Fruit fly (Drosophila melanogaster) whole organism, wandering third instar larva: Measurements from ENCODE around the gene plx.

Experiments used
- Abd-B ChIP-seq: fragments of >200 bp; optimal IDR thresholded peaks from 2 replicates; lab custom pipeline; 2017; ENCODE audit warnings: missing biosample characterization, missing genetic modification characterization
- CG9705 ChIP-seq: fragments of 200-800 bp; sonication (Bioruptor generic); optimal IDR thresholded peaks from 2 replicates; lab custom pipeline; 2018; ENCODE audit warnings: missing biosample characterization, mild to moderate bottlenecking, missing genetic modification characterization
- Dfd ChIP-seq: fragments of >200 bp; optimal IDR thresholded peaks from 2 replicates; lab custom pipeline; 2017; ENCODE audit warnings: missing biosample characterization, missing genetic modification characterization
- Dif ChIP-seq: fragments of 200-275, 200-300 bp; sonication (Bioruptor generic); optimal IDR thresholded peaks from 2 replicates; lab custom pipeline; 2018; ENCODE audit warnings: missing biosample characterization, missing genetic modification characterization; ENCODE audit not compliant: partially characterized antibody
- GATAd ChIP-seq: sonication (Bioruptor generic); optimal IDR thresholded peaks from 2 replicates; lab custom pipeline; 2016; ENCODE audit warnings: missing biosample characterization, missing genetic modification characterization
- HLH106 ChIP-seq: fragments of 200-800 bp; optimal IDR thresholded peaks from 3 replicates; lab custom pipeline; 2019; ENCODE audit warnings: missing biosample characterization, mild to moderate bottlenecking, missing genetic modification characterization, moderate library complexity
- Hnf4 ChIP-seq: fragments of 200-800 bp; sonication (Bioruptor generic); optimal IDR thresholded peaks from 2 replicates; lab custom pipeline; 2016; ENCODE audit warnings: missing biosample characterization, mild to moderate bottlenecking, missing genetic modification characterization
- Hr78 ChIP-seq: fragments of >200 bp; optimal IDR thresholded peaks from 2 replicates; lab custom pipeline; 2017; ENCODE audit warnings: missing biosample characterization, missing genetic modification characterization
- Hr83 ChIP-seq: fragments of 200-300 bp; sonication (Bioruptor generic); optimal IDR thresholded peaks from 2 replicates; lab custom pipeline; 2016; ENCODE audit warnings: missing biosample characterization, mild to moderate bottlenecking, missing genetic modification characterization, moderate library complexity; ENCODE audit not compliant: poor library complexity, severe bottlenecking
- Jra ChIP-seq: sonication (Bioruptor generic); optimal IDR thresholded peaks from 2 replicates; lab custom pipeline; 2016; ENCODE audit warnings: missing biosample characterization, missing genetic modification characterization
- Mio ChIP-seq: sonication (Bioruptor generic); optimal IDR thresholded peaks from 2 replicates; lab custom pipeline; 2016; ENCODE audit warnings: missing biosample characterization, missing genetic modification characterization
- Myc ChIP-seq: fragments of >200 bp; optimal IDR thresholded peaks from 2 replicates; lab custom pipeline; 2017
- N ChIP-seq: fragments of >200 bp; optimal IDR thresholded peaks from 2 replicates; lab custom pipeline; 2018; ENCODE audit warnings: missing biosample characterization, missing external identifiers, missing genetic modification characterization
- Rel ChIP-seq, 2 experiments: fragments of 200-800 bp; sonication (Bioruptor generic) in 1 of 2; optimal IDR thresholded peaks; 2 replicates in 1 of 2; 3 replicates in 1 of 2; lab custom pipeline; 2016 to 2019; ENCODE audit warnings: mild to moderate bottlenecking in 2 of 2, missing biosample characterization in 2 of 2, missing genetic modification characterization in 2 of 2, moderate library complexity in 1 of 2
- Vsx2 ChIP-seq: fragments of 200-300, 225-300 bp; sonication (Bioruptor generic); optimal IDR thresholded peaks from 2 replicates; lab custom pipeline; 2018; ENCODE audit warnings: missing biosample characterization, missing genetic modification characterization; ENCODE audit not compliant: partially characterized antibody
- br ChIP-seq: fragments of 200-800 bp; sonication (Bioruptor generic); optimal IDR thresholded peaks from 2 replicates; lab custom pipeline; 2016; ENCODE audit warnings: missing biosample characterization, missing genetic modification characterization
- brk ChIP-seq: fragments of 200-800 bp; sonication (Bioruptor generic); optimal IDR thresholded peaks from 2 replicates; lab custom pipeline; 2016; ENCODE audit warnings: missing biosample characterization, mild to moderate bottlenecking, missing genetic modification characterization
- dmrt93B ChIP-seq: fragments of 200-800 bp; sonication (Bioruptor generic); optimal IDR thresholded peaks from 2 replicates; lab custom pipeline; 2018; ENCODE audit warnings: missing biosample characterization, mild to moderate bottlenecking, missing genetic modification characterization
- dsf ChIP-seq: sonication (Bioruptor generic); optimal IDR thresholded peaks from 2 replicates; lab custom pipeline; 2016; ENCODE audit warnings: missing biosample characterization, missing genetic modification characterization, borderline replicate concordance
- ey ChIP-seq: fragments of 200-800 bp; sonication (Bioruptor generic); optimal IDR thresholded peaks from 2 replicates; lab custom pipeline; 2016; ENCODE audit warnings: missing biosample characterization, missing genetic modification characterization
- foxo ChIP-seq, 2 experiments: fragments of 200-800 bp; sonication (Bioruptor generic); optimal IDR thresholded peaks; 2 replicates in 1 of 2; 3 replicates in 1 of 2; lab custom pipeline; 2016 to 2017; ENCODE audit warnings: missing biosample characterization in 2 of 2, missing genetic modification characterization in 2 of 2
- fru ChIP-seq: fragments of 200-800 bp; sonication (Bioruptor generic); optimal IDR thresholded peaks from 3 replicates; lab custom pipeline; 2016; ENCODE audit warnings: missing biosample characterization, mild to moderate bottlenecking, missing genetic modification characterization
- jim ChIP-seq: fragments of 175-275, 200-325 bp; sonication (Bioruptor generic); optimal IDR thresholded peaks from 2 replicates; lab custom pipeline; 2016; ENCODE audit warnings: missing biosample characterization, mild to moderate bottlenecking, missing genetic modification characterization
- lola ChIP-seq: fragments of >200 bp; optimal IDR thresholded peaks from 2 replicates; lab custom pipeline; 2017; ENCODE audit warnings: missing biosample characterization, missing genetic modification characterization
- pan ChIP-seq: fragments of >200 bp; optimal IDR thresholded peaks from 2 replicates; lab custom pipeline; 2017
- psq ChIP-seq: fragments of 200-800 bp; sonication (Bioruptor generic); optimal IDR thresholded peaks from 3 replicates; lab custom pipeline; 2017; ENCODE audit warnings: missing biosample characterization, mild to moderate bottlenecking, missing genetic modification characterization, moderate library complexity
- rgr ChIP-seq: fragments of 200-800 bp; sonication (Bioruptor generic); optimal IDR thresholded peaks from 3 replicates; lab custom pipeline; 2016; ENCODE audit warnings: missing biosample characterization, mild to moderate bottlenecking, missing genetic modification characterization
- sage ChIP-seq: fragments of 200-800 bp; sonication (Bioruptor generic); optimal IDR thresholded peaks from 2 replicates; lab custom pipeline; 2016; ENCODE audit warnings: missing biosample characterization, mild to moderate bottlenecking, missing genetic modification characterization
- sv ChIP-seq: fragments of 200-800 bp; sonication (Bioruptor generic); optimal IDR thresholded peaks from 3 replicates; lab custom pipeline; 2016; ENCODE audit warnings: missing biosample characterization, missing genetic modification characterization
- usp ChIP-seq: fragments of >200 bp; optimal IDR thresholded peaks from 2 replicates; lab custom pipeline; 2017; ENCODE audit warnings: missing biosample characterization, missing genetic modification characterization
- woc ChIP-seq: sonication (Bioruptor generic); optimal IDR thresholded peaks from 2 replicates; lab custom pipeline; 2016; ENCODE audit warnings: missing biosample characterization, mild to moderate bottlenecking, missing genetic modification characterization

plx gene

DNA sequence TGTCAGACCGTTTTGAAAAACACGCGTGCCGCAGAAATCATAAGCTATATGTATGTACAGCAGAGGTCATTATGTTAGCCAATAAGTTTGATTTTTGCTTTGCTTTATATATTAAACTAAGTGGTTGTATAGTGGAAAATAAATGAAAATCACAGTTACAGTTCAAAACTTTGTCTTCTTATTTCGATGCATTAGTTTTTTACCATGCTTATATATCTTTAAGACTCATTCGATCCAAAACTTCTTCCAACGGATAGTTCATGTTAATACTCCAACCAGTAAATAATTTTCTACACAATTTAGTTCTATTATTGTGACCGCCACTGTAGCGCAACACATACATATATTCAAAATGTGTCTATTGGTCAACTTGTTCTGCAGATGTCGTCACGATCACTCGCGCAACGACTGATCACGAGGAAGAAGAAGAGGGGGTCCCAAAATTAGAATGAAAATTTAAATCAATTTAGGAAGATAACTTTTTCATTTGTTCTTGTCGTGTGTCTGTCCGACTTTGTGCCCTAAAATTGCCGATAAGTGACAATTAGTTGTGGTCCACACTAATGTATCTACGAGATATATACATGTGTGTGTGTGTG is 19.9 kb downstream of the plx start (continued):
- TF ChIP-seq Jra (GFP tag; lab: Kevin White, UChicago) (no peak), foxo (GFP tag; optimal IDR thresholded peaks at IDR 0.05; lab: Kevin White, UChicago) (peak in 1 of 2 experiments; percentile 53), Mio (no peak), Hr83 (GFP tag; lab: Kevin White, UChicago) (no peak), lola (GFP tag; lab: Kevin White, UChicago) (no peak), Rel (GFP tag; optimal IDR thresholded peaks at IDR 0.05; lab: Kevin White, UChicago) (no peak), Rel (tag; optimal IDR thresholded peaks at IDR 0.05; lab: Kevin White, UChicago) (no peak)

DNA sequence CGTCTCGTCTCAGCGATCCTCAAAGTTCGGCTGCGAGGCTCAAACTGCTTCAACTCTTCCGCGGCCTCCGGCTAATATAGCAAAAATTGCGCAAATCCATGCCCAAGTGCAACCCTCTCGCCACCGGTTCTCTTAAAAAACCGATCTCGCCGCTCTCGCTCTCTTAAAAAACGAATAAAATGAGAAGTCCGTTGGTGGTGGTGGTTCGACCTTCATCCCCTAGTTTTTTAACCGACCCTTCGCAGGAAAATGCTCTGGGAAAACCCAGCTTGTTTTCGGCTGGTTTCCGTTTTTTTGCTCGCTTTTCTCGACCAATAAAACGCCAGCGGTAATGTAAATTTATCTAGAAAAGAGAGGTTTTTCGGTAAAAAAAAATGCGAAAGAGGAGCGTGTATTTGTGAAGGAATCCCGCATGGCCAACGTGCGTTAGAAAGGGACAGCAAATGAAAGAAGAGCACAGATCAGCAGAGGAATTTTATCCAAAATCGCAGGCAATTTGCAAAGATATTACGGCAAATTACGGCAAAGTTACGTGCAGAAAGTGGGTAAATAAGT is 31.2 kb downstream of the plx start, which contains the start of gene cas:
Gene cas, minus strand, starts transcription at position 51 of the 555 bp plus-strand sequence.
- TF ChIP-seq br (GFP tag; lab: Kevin White, UChicago) (no peak), sage (GFP tag; lab: Kevin White, UChicago) (no peak), Dfd (GFP tag; lab: Kevin White, UChicago) (no peak)

DNA sequence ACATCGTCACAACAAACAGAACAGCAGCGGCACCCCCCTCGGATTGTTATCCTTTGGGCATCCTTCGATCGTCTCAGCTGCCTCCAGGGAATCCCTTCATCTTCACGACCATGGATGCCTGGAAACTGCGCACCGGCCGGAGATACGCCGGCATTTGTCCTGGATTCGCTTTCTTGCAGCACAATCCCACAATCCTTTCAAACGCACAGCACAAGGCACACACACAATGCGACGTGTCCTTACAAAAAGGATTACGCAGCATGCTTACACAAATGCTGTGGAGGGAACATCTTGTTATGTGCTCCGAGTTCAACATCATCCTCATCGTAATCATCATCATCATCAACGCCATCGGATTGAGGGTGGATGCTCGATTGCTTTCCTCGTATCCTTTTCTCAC is 37.5 kb downstream of the plx start:
- TF ChIP-seq rgr, result no peak
- no peak for TF ChIP-seq usp
- no peak for TF ChIP-seq brk
- no peak for TF ChIP-seq Rel (GFP tag; optimal IDR thresholded peaks at IDR 0.05; lab: Kevin White, UChicago)
- TF ChIP-seq Rel (tag; optimal IDR thresholded peaks at IDR 0.05; lab: Kevin White, UChicago), result no peak
- no peak for TF ChIP-seq jim
- no peak for TF ChIP-seq HLH106 (tag; lab: Kevin White, UChicago)
- TF ChIP-seq dmrt93B, result no peak
- no peak for TF ChIP-seq sv (GFP tag; lab: Kevin White, UChicago)
- no peak for TF ChIP-seq N (GFP tag; lab: Kevin White, UChicago)
- no peak for TF ChIP-seq foxo (GFP tag; optimal IDR thresholded peaks at IDR 0.05; lab: Kevin White, UChicago)
- no peak for TF ChIP-seq Hnf4 (GFP tag; lab: Kevin White, UChicago)
- no peak for TF ChIP-seq GATAd (GFP tag; lab: Kevin White, UChicago)
- no peak for TF ChIP-seq Hr78 (GFP tag; lab: Kevin White, UChicago)
- TF ChIP-seq lola (GFP tag; lab: Kevin White, UChicago), result no peak
- TF ChIP-seq CG9705 (GFP tag; lab: Kevin White, UChicago), result no peak
- no peak for TF ChIP-seq psq (GFP tag; lab: Kevin White, UChicago)
- TF ChIP-seq woc (GFP tag; lab: Kevin White, UChicago), result no peak
- TF ChIP-seq Jra (GFP tag; lab: Kevin White, UChicago), result no peak

DNA sequence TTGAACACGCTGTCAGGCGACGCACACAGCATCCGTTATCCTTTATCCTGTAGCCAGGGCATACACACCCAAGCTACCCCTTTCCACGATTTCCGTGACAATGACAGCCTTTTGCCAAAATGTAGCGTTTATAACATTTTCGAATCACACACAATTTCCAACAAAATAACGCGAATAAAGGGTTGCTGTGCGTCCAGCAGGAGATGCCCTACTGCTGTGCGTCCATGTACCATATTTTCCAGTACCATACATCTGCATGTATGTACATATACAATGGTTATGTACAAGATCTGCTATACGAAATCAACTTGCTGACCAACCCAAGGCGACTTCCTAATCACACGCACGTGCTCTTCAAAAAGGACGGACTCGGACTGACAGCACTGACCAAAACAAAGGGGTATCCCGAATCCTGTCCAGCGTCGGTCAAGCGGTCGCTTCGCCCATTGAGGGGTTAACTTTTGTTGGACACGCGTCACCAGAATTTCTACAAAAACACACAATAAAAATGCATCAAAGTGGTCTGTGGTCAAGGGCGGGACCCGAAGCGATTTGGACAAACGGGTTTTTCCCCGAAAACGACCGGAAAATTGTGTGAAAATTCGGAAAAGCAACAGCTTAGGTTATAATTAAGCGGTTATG is 42.2 kb downstream of the plx start:
- TF ChIP-seq Abd-B (GFP tag; lab: Kevin White, UChicago) (no peak), Vsx2 (GFP tag; lab: Kevin White, UChicago) (no peak), ey (GFP tag; lab: Kevin White, UChicago) (no peak), Dif (no peak), foxo (GFP tag; optimal IDR thresholded peaks at IDR 0.05; lab: Kevin White, UChicago) (no peak), Dfd (GFP tag; lab: Kevin White, UChicago) (no peak), fru (no peak), Hr78 (GFP tag; lab: Kevin White, UChicago) (no peak), dsf (GFP tag; lab: Kevin White, UChicago) (no peak), GATAd (GFP tag; lab: Kevin White, UChicago) (no peak), psq (GFP tag; lab: Kevin White, UChicago) (no peak), sv (GFP tag; lab: Kevin White, UChicago) (no peak), pan (lab: Kevin White, UChicago) (no peak), Hr83 (GFP tag; lab: Kevin White, UChicago) (no peak), dmrt93B (no peak), Myc (lab: Kevin White, UChicago) (no peak), woc (GFP tag; lab: Kevin White, UChicago) (no peak), br (GFP tag; lab: Kevin White, UChicago) (no peak), lola (GFP tag; lab: Kevin White, UChicago) (no peak), CG9705 (GFP tag; lab: Kevin White, UChicago) (no peak)
